Worm (Caenorhabditis elegans) whole organism, early embryonic: ENCODE data around the gene cal-8.

Experiments used
- B0310.2 ChIP-seq: sonication (generic microtip); optimal IDR thresholded peaks from 2 replicates; lab custom pipeline; 2016; ENCODE audit warnings: mild to moderate bottlenecking, missing genetic modification characterization, missing compliant biosample characterization
- F13C5.2 ChIP-seq: sonication (generic microtip); optimal IDR thresholded peaks from 2 replicates; lab custom pipeline; 2017; ENCODE audit warnings: mild to moderate bottlenecking, missing genetic modification characterization, inconsistent platforms, missing compliant biosample characterization
- aly-1 ChIP-seq: sonication (generic microtip); optimal IDR thresholded peaks from 2 replicates; lab custom pipeline; 2016; ENCODE audit warnings: missing genetic modification characterization, missing compliant biosample characterization
- ama-1 ChIP-seq: fragments of 150-350 bp; optimal IDR thresholded peaks from 2 replicates; lab custom pipeline; 2014
- ceh-13 ChIP-seq: fragments of 200-800 bp; sonication (Bioruptor generic); optimal IDR thresholded peaks from 2 replicates; lab custom pipeline; 2018; ENCODE audit warnings: mild to moderate bottlenecking, missing genetic modification characterization, missing compliant biosample characterization
- ceh-36 ChIP-seq: sonication (generic microtip); optimal IDR thresholded peaks from 2 replicates; lab custom pipeline; 2016; ENCODE audit warnings: missing genetic modification characterization, inconsistent platforms, missing compliant biosample characterization
- ets-7 ChIP-seq: sonication (generic microtip); optimal IDR thresholded peaks from 2 replicates; lab custom pipeline; 2016; ENCODE audit warnings: missing genotype, missing genetic modification characterization, missing compliant biosample characterization
- flt-1 ChIP-seq: fragments of 200-800 bp; sonication (Bioruptor generic); IDR thresholded peaks from 2 replicates; pipeline ENCODE4 v1.3.6; 2022; ENCODE audit warnings: missing genetic modification characterization, missing compliant biosample characterization
- hmbx-1 ChIP-seq: sonication (generic microtip); optimal IDR thresholded peaks from 2 replicates; lab custom pipeline; 2016; ENCODE audit warnings: mild to moderate bottlenecking, missing genetic modification characterization, missing compliant biosample characterization
- hmg-4 ChIP-seq: fragments of 200-800 bp; sonication (Bioruptor generic); optimal IDR thresholded peaks from 2 replicates; lab custom pipeline; 2018; ENCODE audit warnings: mild to moderate bottlenecking, missing genetic modification characterization, missing compliant biosample characterization
- hnd-1 ChIP-seq: sonication (generic microtip); optimal IDR thresholded peaks from 2 replicates; lab custom pipeline; 2016; ENCODE audit warnings: missing genetic modification characterization, missing compliant biosample characterization
- pes-1 ChIP-seq: fragments of 200-800 bp; sonication (Bioruptor generic); IDR thresholded peaks from 2 replicates; pipeline ENCODE4 v1.3.6; 2022; ENCODE audit warnings: missing genetic modification reagents, missing genetic modification characterization, missing compliant biosample characterization
- scrt-1 ChIP-seq: fragments of 200-800 bp; sonication (Bioruptor generic); IDR thresholded peaks from 2 replicates; pipeline ENCODE4 v1.3.6; 2022; ENCODE audit warnings: missing genetic modification characterization, missing compliant biosample characterization
- sea-1 ChIP-seq: fragments of 200-800 bp; sonication (Bioruptor generic); conservative IDR thresholded peaks from 2 replicates; pipeline ENCODE4 v1.3.6; 2022; ENCODE audit warnings: missing genetic modification characterization, missing compliant biosample characterization
- tbx-11 ChIP-seq: fragments of 200-800 bp; sonication (Bioruptor generic); IDR thresholded peaks from 2 replicates; pipeline ENCODE4 v1.3.6; 2022; ENCODE audit warnings: missing genetic modification characterization, missing compliant biosample characterization
- tbx-37 ChIP-seq: fragments of 200-800 bp; sonication (Bioruptor generic); conservative IDR thresholded peaks from 2 replicates; pipeline ENCODE4 v1.3.6; 2022; ENCODE audit warnings: missing genetic modification reagents, missing genetic modification characterization, missing compliant biosample characterization
- tra-4 ChIP-seq: sonication (generic microtip); optimal IDR thresholded peaks from 2 replicates; lab custom pipeline; 2017; ENCODE audit warnings: missing genetic modification characterization, missing compliant biosample characterization

The cal-8 gene

DNA sequence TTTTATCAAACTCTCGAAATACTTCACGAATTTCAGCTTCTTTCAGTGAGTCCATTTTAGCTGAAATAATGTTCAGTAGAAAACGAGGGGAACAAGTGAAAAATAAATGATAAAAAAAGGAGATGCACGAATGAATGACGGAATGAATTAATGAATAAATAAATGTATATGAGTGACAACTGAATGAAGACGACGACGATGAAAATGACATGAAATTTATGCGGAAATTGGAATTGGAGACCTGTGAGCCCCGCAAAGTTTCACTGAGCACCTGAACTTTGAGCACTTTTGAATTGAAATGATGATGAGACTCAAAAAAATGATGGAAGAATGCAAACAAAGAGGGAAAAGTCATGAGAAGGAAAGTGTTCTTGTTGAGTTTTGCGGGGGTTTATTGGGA is at the start of gene cal-8:
Gene cal-8, minus strand, starts transcription at position 60 of the 400 bp plus-strand sequence.
- no peak for TF ChIP-seq hmbx-1 (tag; lab: Kevin White, UChicago)
- TF ChIP-seq F13C5.2 (tag; lab: Kevin White, UChicago): no peak
- TF ChIP-seq aly-1 (tag; lab: Kevin White, UChicago): no peak
- no peak for TF ChIP-seq ceh-13 (GFP tag; lab: Kevin White, UChicago)
- no peak for TF ChIP-seq ceh-36
- TF ChIP-seq flt-1 (GFP tag; lab: Robert Waterston, UW): no peak
- TF ChIP-seq sea-1: no peak
- TF ChIP-seq tbx-37 (GFP tag; lab: Robert Waterston, UW): no peak

ce11 chrII:5527841-5528240 is 46.0 kb upstream of the cal-8 start, which contains the start of gene ZK177.1:
Gene ZK177.1 (plus strand): TSS chrII:5528141.
- no peak for TF ChIP-seq ceh-13 (GFP tag; lab: Kevin White, UChicago)
- TF ChIP-seq B0310.2 (tag; lab: Kevin White, UChicago): no peak
- no peak for TF ChIP-seq scrt-1 (GFP tag; lab: Robert Waterston, UW)
- no peak for TF ChIP-seq hmg-4 (GFP tag; lab: Kevin White, UChicago)
- TF ChIP-seq aly-1 (tag; lab: Kevin White, UChicago): no peak
- TF ChIP-seq ets-7 (tag; lab: Kevin White, UChicago): no peak
- no peak for TF ChIP-seq ceh-36
- no peak for TF ChIP-seq F13C5.2 (tag; lab: Kevin White, UChicago)
- no peak for TF ChIP-seq tra-4 (tag; lab: Kevin White, UChicago)
- TF ChIP-seq ama-1: no peak
- TF ChIP-seq sea-1: no peak
- no peak for TF ChIP-seq pes-1 (GFP tag; lab: Robert Waterston, UW)
- no peak for TF ChIP-seq tbx-37 (GFP tag; lab: Robert Waterston, UW)
- TF ChIP-seq flt-1 (GFP tag; lab: Robert Waterston, UW): no peak
- no peak for TF ChIP-seq tbx-11 (GFP tag; lab: Robert Waterston, UW)
- no peak for TF ChIP-seq hnd-1 (tag; lab: Kevin White, UChicago)
- no peak for TF ChIP-seq hmbx-1 (tag; lab: Kevin White, UChicago)

- TF ChIP-seq hmg-4 (GFP tag; lab: Kevin White, UChicago) (no peak), ets-7 (tag; lab: Kevin White, UChicago) (no peak), hnd-1 (tag; lab: Kevin White, UChicago) (no peak), pes-1 (GFP tag; lab: Robert Waterston, UW) (no peak), aly-1 (tag; lab: Kevin White, UChicago) (no peak), tbx-11 (GFP tag; lab: Robert Waterston, UW) (no peak), ama-1 (no peak), tbx-37 (GFP tag; lab: Robert Waterston, UW) (no peak), sea-1 (no peak), ceh-36 (no peak), hmbx-1 (tag; lab: Kevin White, UChicago) (no peak), flt-1 (GFP tag; lab: Robert Waterston, UW) (no peak), ceh-13 (GFP tag; lab: Kevin White, UChicago) (no peak)
Observed at ce11 chrII:5525297-5525696, 43.5 kb upstream of the cal-8 start, which contains the start of gene tbx-35. Gene tbx-35 (minus strand): TSS chrII:5525397.

ce11 chrII:5522637-5523036 is 40.8 kb upstream of the cal-8 start, which contains the start of gene ZK177.11:
Gene ZK177.11 (plus strand): TSS chrII:5522937.
- TF ChIP-seq hmg-4 (GFP tag; lab: Kevin White, UChicago) (no peak), hmbx-1 (tag; lab: Kevin White, UChicago) (no peak), F13C5.2 (tag; lab: Kevin White, UChicago) (no peak), ceh-36 (no peak), tbx-11 (GFP tag; lab: Robert Waterston, UW) (no peak), tra-4 (tag; lab: Kevin White, UChicago) (no peak), hnd-1 (tag; lab: Kevin White, UChicago) (no peak), B0310.2 (tag; lab: Kevin White, UChicago) (no peak), ceh-13 (GFP tag; lab: Kevin White, UChicago) (no peak), ama-1 (no peak), flt-1 (GFP tag; lab: Robert Waterston, UW) (no peak), sea-1 (no peak), scrt-1 (GFP tag; lab: Robert Waterston, UW) (no peak), tbx-37 (GFP tag; lab: Robert Waterston, UW) (no peak), ets-7 (tag; lab: Kevin White, UChicago) (no peak), aly-1 (tag; lab: Kevin White, UChicago) (no peak), pes-1 (GFP tag; lab: Robert Waterston, UW) (no peak)

ce11 chrII:5521411-5521810 is 39.6 kb upstream of the cal-8 start, which contains the start of gene ZK177.12:
Gene ZK177.12 (plus strand): TSS chrII:5521711.
- no peak for TF ChIP-seq ets-7 (tag; lab: Kevin White, UChicago)
- TF ChIP-seq tra-4 (tag; lab: Kevin White, UChicago): no peak
- TF ChIP-seq aly-1 (tag; lab: Kevin White, UChicago): no peak
- no peak for TF ChIP-seq ama-1

DNA sequence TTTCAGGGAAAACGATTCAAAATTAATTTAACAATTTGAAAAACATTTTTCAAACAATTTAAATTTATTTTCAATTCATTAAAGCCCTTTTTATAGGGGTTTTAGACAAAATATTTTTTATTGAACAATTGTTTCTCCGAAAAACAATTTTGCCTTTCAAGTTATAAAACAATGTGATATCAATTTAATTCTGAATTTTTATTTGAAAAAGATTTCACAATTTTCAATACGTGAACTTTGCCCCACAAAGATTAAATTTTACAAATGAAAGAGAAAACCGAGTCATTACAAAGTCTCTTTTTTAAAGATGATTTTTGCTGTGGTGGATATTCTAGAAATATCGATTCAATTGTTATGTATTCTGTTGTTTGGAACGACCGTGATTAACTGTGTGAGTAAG is 37.1 kb upstream of the cal-8 start, which contains the start of gene ZK177.2:
Gene ZK177.2, plus strand, starts transcription at position 301 of the 400 bp plus-strand sequence.
- TF ChIP-seq ets-7 (tag; lab: Kevin White, UChicago): no peak
- TF ChIP-seq ceh-36: no peak
- TF ChIP-seq hmbx-1 (tag; lab: Kevin White, UChicago): no peak
- no peak for TF ChIP-seq F13C5.2 (tag; lab: Kevin White, UChicago)
- no peak for TF ChIP-seq scrt-1 (GFP tag; lab: Robert Waterston, UW)

DNA sequence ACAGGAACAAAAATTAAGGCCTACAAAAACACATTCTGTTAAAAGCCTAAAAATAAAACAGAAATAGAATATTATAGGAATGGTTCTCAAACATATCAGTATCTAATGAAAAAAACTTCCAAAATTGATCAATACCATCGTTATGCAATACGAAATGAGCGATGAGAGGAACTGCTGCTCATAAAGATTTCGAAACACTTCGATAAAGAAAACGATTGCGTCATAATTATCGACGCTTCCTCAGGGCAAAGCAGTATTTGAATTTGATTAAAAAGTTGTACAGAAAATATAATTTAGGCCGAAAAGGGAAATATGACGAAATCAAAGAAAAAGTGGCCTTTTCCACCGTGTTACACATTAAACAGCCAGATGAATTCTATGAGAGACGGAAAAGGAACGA is 36.2 kb upstream of the cal-8 start:
- TF ChIP-seq hnd-1 (tag; lab: Kevin White, UChicago): no peak
- no peak for TF ChIP-seq hmbx-1 (tag; lab: Kevin White, UChicago)
- no peak for TF ChIP-seq sea-1
- no peak for TF ChIP-seq tbx-37 (GFP tag; lab: Robert Waterston, UW)
- no peak for TF ChIP-seq hmg-4 (GFP tag; lab: Kevin White, UChicago)
- TF ChIP-seq scrt-1 (GFP tag; lab: Robert Waterston, UW): no peak
- no peak for TF ChIP-seq ceh-13 (GFP tag; lab: Kevin White, UChicago)
- TF ChIP-seq tbx-11 (GFP tag; lab: Robert Waterston, UW): no peak
- TF ChIP-seq ceh-36: no peak
- TF ChIP-seq tra-4 (tag; lab: Kevin White, UChicago): no peak
- no peak for TF ChIP-seq aly-1 (tag; lab: Kevin White, UChicago)
- no peak for TF ChIP-seq pes-1 (GFP tag; lab: Robert Waterston, UW)
- no peak for TF ChIP-seq ets-7 (tag; lab: Kevin White, UChicago)
- no peak for TF ChIP-seq F13C5.2 (tag; lab: Kevin White, UChicago)
- no peak for TF ChIP-seq B0310.2 (tag; lab: Kevin White, UChicago)
- TF ChIP-seq ama-1: no peak
- TF ChIP-seq flt-1 (GFP tag; lab: Robert Waterston, UW): no peak
